Fruit fly (Drosophila melanogaster) whole organism, prepupa: ENCODE measurements around the gene NimB2.

Source experiments
- CG11762 ChIP-seq: fragments of 200-800 bp; sonication (Bioruptor generic); optimal IDR thresholded peaks from 3 replicates; lab custom pipeline; 2016; ENCODE audit warnings: missing biosample characterization, missing genetic modification characterization; ENCODE audit not compliant: insufficient read depth
- CG11902 ChIP-seq: fragments of 200-800 bp; sonication (Bioruptor generic); optimal IDR thresholded peaks from 3 replicates; lab custom pipeline; 2016; ENCODE audit warnings: missing biosample characterization, missing genetic modification characterization
- CG16779 ChIP-seq: fragments of 200-800 bp; sonication (Bioruptor generic); optimal IDR thresholded peaks from 3 replicates; lab custom pipeline; 2017; ENCODE audit warnings: missing biosample characterization, mild to moderate bottlenecking, missing genetic modification characterization
- CG32006 ChIP-seq: fragments of 200-800 bp; sonication (Bioruptor generic); optimal IDR thresholded peaks from 3 replicates; lab custom pipeline; 2017; ENCODE audit warnings: missing biosample characterization, mild to moderate bottlenecking, missing genetic modification characterization
- CG4318 ChIP-seq: fragments of 200-800 bp; sonication (Bioruptor generic); optimal IDR thresholded peaks from 3 replicates; lab custom pipeline; 2017; ENCODE audit warnings: missing biosample characterization, mild to moderate bottlenecking, missing genetic modification characterization
- CG6276 ChIP-seq: fragments of 200-800 bp; sonication (Bioruptor generic); optimal IDR thresholded peaks from 2 replicates; lab custom pipeline; 2017; ENCODE audit warnings: missing biosample characterization, mild to moderate bottlenecking, missing genetic modification characterization
- CG6808 ChIP-seq: fragments of 200-800 bp; sonication (Bioruptor generic); optimal IDR thresholded peaks from 3 replicates; lab custom pipeline; 2017; ENCODE audit warnings: missing biosample characterization, missing genetic modification characterization, mild to moderate bottlenecking, moderate library complexity, missing genetic modification reagents
- CG7368 ChIP-seq: fragments of 200-800 bp; sonication (Bioruptor generic); optimal IDR thresholded peaks from 3 replicates; lab custom pipeline; 2016; ENCODE audit warnings: missing biosample characterization, missing genetic modification characterization
- CG8119 ChIP-seq: fragments of 200-800 bp; sonication (Bioruptor generic); IDR thresholded peaks from 3 replicates; pipeline ENCODE4 v1.3.6; 2022; ENCODE audit warnings: missing biosample characterization, missing genetic modification characterization
- Eip78C ChIP-seq: fragments of 200-800 bp; sonication (Bioruptor generic); peaks from one replicate; lab custom pipeline; 2016; ENCODE audit warnings: missing biosample characterization, missing genetic modification characterization
- Eip93F ChIP-seq: fragments of 200-800 bp; sonication (Bioruptor generic); optimal IDR thresholded peaks from 2 replicates; lab custom pipeline; 2016; ENCODE audit warnings: missing biosample characterization, mild to moderate bottlenecking, missing genetic modification characterization
- Hr39 ChIP-seq: fragments of 200-800 bp; sonication (Bioruptor generic); optimal IDR thresholded peaks from 2 replicates; lab custom pipeline; 2016; ENCODE audit warnings: missing biosample characterization, missing genetic modification characterization
- acj6 ChIP-seq: fragments of 200-800 bp; sonication (Bioruptor generic); optimal IDR thresholded peaks from 3 replicates; lab custom pipeline; 2016; ENCODE audit warnings: missing biosample characterization, missing genetic modification characterization
- eg ChIP-seq: fragments of 200-800 bp; sonication (Bioruptor generic); IDR thresholded peaks from 3 replicates; pipeline ENCODE4 v1.3.6; 2022; ENCODE audit warnings: missing biosample characterization, missing genetic modification characterization
- esn ChIP-seq: fragments of 200-800 bp; sonication (Bioruptor generic); optimal IDR thresholded peaks from 2 replicates; lab custom pipeline; 2016; ENCODE audit warnings: missing biosample characterization, mild to moderate bottlenecking, missing genetic modification characterization, moderate library complexity
- net ChIP-seq: fragments of 200-800 bp; sonication (Bioruptor generic); optimal IDR thresholded peaks from 3 replicates; lab custom pipeline; 2016; ENCODE audit warnings: missing biosample characterization, missing genetic modification characterization
- pdm3 ChIP-seq: fragments of 200-800 bp; sonication (Bioruptor generic); optimal IDR thresholded peaks from 3 replicates; lab custom pipeline; 2016; ENCODE audit warnings: missing biosample characterization, missing genetic modification characterization
- ss ChIP-seq, 2 experiments: fragments of 200-800 bp; sonication (Bioruptor generic); optimal IDR thresholded peaks; 2 replicates in 1 of 2; 3 replicates in 1 of 2; lab custom pipeline; 2017 to 2018; ENCODE audit warnings: mild to moderate bottlenecking in 2 of 2, missing biosample characterization in 2 of 2, missing genetic modification characterization in 2 of 2, moderate library complexity in 1 of 2
- svp ChIP-seq: fragments of 200-800 bp; sonication (Bioruptor generic); peaks from one replicate; lab custom pipeline; 2016; ENCODE audit warnings: missing biosample characterization, missing genetic modification characterization

NimB2 gene

DNA sequence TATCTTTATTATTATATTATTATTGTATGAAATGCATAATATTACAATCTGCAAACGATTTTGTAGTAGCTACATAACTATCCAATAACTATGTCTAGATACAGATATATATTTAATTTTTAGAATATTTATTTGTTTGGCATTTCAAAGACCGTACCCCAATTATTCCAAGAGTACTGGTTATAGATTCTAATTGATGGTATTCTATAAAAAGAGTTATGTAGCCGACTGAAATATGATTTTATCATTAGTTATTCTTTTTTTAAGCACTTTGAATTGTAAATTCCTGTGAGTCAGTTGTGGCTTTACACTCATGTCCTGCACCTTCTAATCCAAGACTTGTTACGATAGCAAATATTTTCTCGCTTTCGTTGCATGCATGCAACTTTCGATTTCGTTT is 41.1 kb downstream of the NimB2 start (continued):
- TF ChIP-seq acj6 (peak; percentile 3), CG6808 (GFP tag; lab: Kevin White, UChicago) (no peak), ss (GFP tag; optimal IDR thresholded peaks at IDR 0.05; lab: Kevin White, UChicago) (no peak), esn (GFP tag; lab: Kevin White, UChicago) (no peak), CG8119 (peak; percentile 64; the same call in 2 of the 3 replicates), Eip78C (GFP tag; lab: Kevin White, UChicago) (peak; percentile 70), CG16779 (no peak), CG7368 (GFP tag; lab: Kevin White, UChicago) (no peak), CG11902 (no peak), Hr39 (GFP tag; lab: Kevin White, UChicago) (no peak), CG11762 (GFP tag; lab: Kevin White, UChicago) (no peak), pdm3 (GFP tag; lab: Kevin White, UChicago) (peak; percentile 5), CG4318 (peak; percentile 53), Eip93F (GFP tag; lab: Kevin White, UChicago) (no peak)

DNA sequence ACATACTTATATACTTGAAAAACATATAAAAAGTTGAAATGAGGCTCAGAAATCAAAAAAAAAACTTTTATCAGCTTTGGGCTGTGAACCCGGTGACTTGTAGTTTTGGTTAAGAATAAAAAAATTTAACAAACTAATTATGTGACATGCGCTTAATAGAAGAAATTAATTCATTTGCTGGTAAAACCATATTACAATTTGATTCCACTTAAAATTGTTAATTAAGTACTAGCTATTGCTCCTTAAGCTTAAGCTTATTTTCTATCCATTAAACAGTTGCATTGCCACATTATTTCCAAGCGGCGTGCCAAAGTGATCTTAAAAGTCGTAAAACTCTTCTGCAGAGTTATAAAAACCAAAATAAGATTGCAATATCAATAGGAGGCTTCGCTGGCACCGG is 42.8 kb downstream of the NimB2 start:
- TF ChIP-seq Eip78C (GFP tag; lab: Kevin White, UChicago) = peak; percentile 58
- no peak for TF ChIP-seq acj6
- TF ChIP-seq svp (GFP tag; lab: Kevin White, UChicago) = peak; percentile 56
- peak; percentile 35 for TF ChIP-seq CG32006
- peak; percentile 33 for TF ChIP-seq CG6276 (GFP tag; lab: Kevin White, UChicago)
- TF ChIP-seq pdm3 (GFP tag; lab: Kevin White, UChicago) = peak; percentile 26

DNA sequence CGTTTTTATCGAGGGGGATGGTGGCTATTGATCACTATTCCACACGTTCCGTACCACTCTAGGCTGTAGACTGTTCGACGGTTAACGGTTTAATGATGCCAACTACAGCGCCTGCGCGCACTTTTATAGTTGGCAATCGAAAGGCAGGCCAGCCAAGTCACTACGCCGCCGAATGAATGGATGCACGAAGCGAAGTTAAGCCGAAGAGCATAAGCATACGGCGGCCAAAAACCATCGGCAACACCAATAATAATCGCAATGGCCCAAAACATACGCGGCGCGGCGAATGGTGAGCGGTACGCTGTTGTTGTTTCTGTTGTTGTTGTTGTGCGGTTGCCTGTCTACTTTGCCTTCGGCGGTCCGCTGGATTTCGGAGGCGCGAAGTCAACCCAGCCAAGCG is 43.4 kb downstream of the NimB2 start, which contains the start of gene Vajk1:
Gene Vajk1, minus strand, starts transcription at position 101 of the 400 bp plus-strand sequence.
- peak; percentile 31; the same call in 1 of the 3 replicates for TF ChIP-seq eg (GFP tag; lab: Robert Waterston, UW)
- TF ChIP-seq net = no peak
- TF ChIP-seq, all 60 proteins: peak for 1
